Fruit fly (Drosophila melanogaster) whole organism, embryonic: ENCODE measurements around the gene CG6126.

Experiments used
- Antp ChIP-seq: fragments of 200-800 bp; sonication (Bioruptor generic); optimal IDR thresholded peaks from 3 replicates; lab custom pipeline; 2016; ENCODE audit warnings: missing biosample characterization, missing genetic modification characterization
- Bdp1 ChIP-seq: fragments of 200-800 bp; sonication (Bioruptor generic); optimal IDR thresholded peaks from 3 replicates; lab custom pipeline; 2016; ENCODE audit warnings: missing biosample characterization, missing genetic modification characterization
- C15 ChIP-seq: fragments of 200-800 bp; sonication (Bioruptor generic); IDR thresholded peaks from 3 replicates; pipeline ENCODE4 v1.3.6; 2022; ENCODE audit warnings: missing biosample characterization, missing genetic modification characterization
- CG10267 ChIP-seq: fragments of 200-800 bp; sonication (Bioruptor generic); optimal IDR thresholded peaks from 2 replicates; lab custom pipeline; 2018; ENCODE audit warnings: missing biosample characterization, mild to moderate bottlenecking, missing genetic modification characterization, moderate library complexity
- CG11085 ChIP-seq: fragments of 200-800 bp; sonication (Bioruptor generic); IDR thresholded peaks from 2 replicates; pipeline ENCODE4 v1.3.6; 2022; ENCODE audit warnings: missing biosample characterization, missing genetic modification characterization
- CG11560 ChIP-seq: fragments of 200-800 bp; sonication (Bioruptor generic); IDR thresholded peaks from 3 replicates; pipeline ENCODE4 v1.3.6; 2022; ENCODE audit warnings: missing biosample characterization, missing genetic modification characterization
- CG12299 ChIP-seq: fragments of 200-800 bp; sonication (Bioruptor generic); optimal IDR thresholded peaks from 2 replicates; lab custom pipeline; 2018; ENCODE audit warnings: missing biosample characterization, mild to moderate bottlenecking, missing genetic modification characterization
- CG13624 ChIP-seq: fragments of 200-800 bp; sonication (Bioruptor generic); optimal IDR thresholded peaks from 2 replicates; lab custom pipeline; 2016; ENCODE audit warnings: missing biosample characterization, missing genetic modification characterization
- CG15269 ChIP-seq: fragments of 200-800 bp; sonication (Bioruptor generic); optimal IDR thresholded peaks from 2 replicates; lab custom pipeline; 2018; ENCODE audit warnings: missing biosample characterization, mild to moderate bottlenecking, missing genetic modification characterization, moderate library complexity
- CG1529 ChIP-seq: fragments of 200-800 bp; sonication (Bioruptor generic); optimal IDR thresholded peaks from 3 replicates; lab custom pipeline; 2018; ENCODE audit warnings: missing biosample characterization, missing genetic modification characterization
- CG17186 ChIP-seq: fragments of 200-800 bp; sonication (Bioruptor generic); optimal IDR thresholded peaks from 3 replicates; lab custom pipeline; 2017; ENCODE audit warnings: missing biosample characterization, missing genetic modification reagents, missing genetic modification characterization
- CG17802 ChIP-seq: fragments of 200-800 bp; sonication (Bioruptor generic); optimal IDR thresholded peaks from 2 replicates; lab custom pipeline; 2018; ENCODE audit warnings: missing biosample characterization, mild to moderate bottlenecking, missing genetic modification characterization, moderate library complexity
- CG1792 ChIP-seq: fragments of 200-800 bp; sonication (Bioruptor generic); optimal IDR thresholded peaks from 2 replicates; lab custom pipeline; 2016; ENCODE audit warnings: missing biosample characterization, missing genetic modification characterization
- CG2120 ChIP-seq: fragments of 200-800 bp; sonication (Bioruptor generic); optimal IDR thresholded peaks from 3 replicates; lab custom pipeline; 2016; ENCODE audit warnings: missing biosample characterization, missing genetic modification characterization
- CG30020 ChIP-seq: fragments of 200-800 bp; optimal IDR thresholded peaks from 2 replicates; lab custom pipeline; 2019; ENCODE audit warnings: missing biosample characterization, mild to moderate bottlenecking, missing genetic modification characterization, moderate library complexity
- CG3163 ChIP-seq: fragments of 200-800 bp; sonication (Bioruptor generic); optimal IDR thresholded peaks from 3 replicates; lab custom pipeline; 2016; ENCODE audit warnings: missing biosample characterization, missing genetic modification characterization
- CG4707 ChIP-seq: fragments of 200-800 bp; sonication (Bioruptor generic); optimal IDR thresholded peaks from 2 replicates; lab custom pipeline; 2018; ENCODE audit warnings: missing biosample characterization, mild to moderate bottlenecking, missing genetic modification characterization, moderate library complexity
- CG5245 ChIP-seq: fragments of 200-800 bp; sonication (Bioruptor generic); optimal IDR thresholded peaks from 3 replicates; lab custom pipeline; 2016; ENCODE audit warnings: missing biosample characterization, missing genetic modification characterization
- CG7357 ChIP-seq: fragments of 200-800 bp; sonication (Bioruptor generic); IDR thresholded peaks from 3 replicates; pipeline ENCODE4 v1.3.6; 2022; ENCODE audit warnings: missing biosample characterization, missing genetic modification characterization
- CHES-1-like ChIP-seq: fragments of 200-800 bp; sonication (Bioruptor generic); optimal IDR thresholded peaks from 2 replicates; lab custom pipeline; 2016; ENCODE audit warnings: missing biosample characterization, missing genetic modification characterization
- Chrac-16 ChIP-seq: fragments of 200-800 bp; sonication (Bioruptor generic); optimal IDR thresholded peaks from 3 replicates; lab custom pipeline; 2016; ENCODE audit warnings: missing biosample characterization, missing genetic modification characterization
- E2f1 ChIP-seq: fragments of 200-800 bp; sonication (Bioruptor generic); IDR thresholded peaks from 2 replicates; pipeline ENCODE4 v1.3.6; 2022; ENCODE audit warnings: missing biosample characterization, missing genetic modification characterization
- Elba2 ChIP-seq: fragments of 200-800 bp; sonication (Bioruptor generic); optimal IDR thresholded peaks from 3 replicates; lab custom pipeline; 2016; ENCODE audit warnings: missing biosample characterization, missing genetic modification characterization
- HLH54F ChIP-seq: fragments of 200-800 bp; sonication (Bioruptor generic); optimal IDR thresholded peaks from 3 replicates; lab custom pipeline; 2016; ENCODE audit warnings: missing biosample characterization, missing genetic modification characterization
- HmgD ChIP-seq: fragments of 200-800 bp; sonication (Bioruptor generic); optimal IDR thresholded peaks from 3 replicates; lab custom pipeline; 2016; ENCODE audit warnings: missing biosample characterization, missing genetic modification characterization
- Hr78 ChIP-seq, 2 experiments: fragments of 200-800 bp in 1 of 2; fragments of >200 bp in 1 of 2; sonication (Bioruptor generic) in 1 of 2; optimal IDR thresholded peaks; 2 replicates each; lab custom pipeline; 2017 to 2019; ENCODE audit warnings: missing biosample characterization in 2 of 2, missing genetic modification characterization in 2 of 2, mild to moderate bottlenecking in 1 of 2, moderate library complexity in 1 of 2
- Lpt ChIP-seq: fragments of >200 bp; optimal IDR thresholded peaks from 2 replicates; lab custom pipeline; 2018; ENCODE audit warnings: missing biosample characterization, missing genetic modification characterization
- Myb ChIP-seq: fragments of 200-800 bp; sonication (Bioruptor generic); optimal IDR thresholded peaks from 2 replicates; lab custom pipeline; 2016; ENCODE audit warnings: missing biosample characterization, missing genetic modification characterization
- Rx ChIP-seq: fragments of 200-800 bp; sonication (Bioruptor generic); IDR thresholded peaks from 2 replicates; pipeline ENCODE4 v1.3.6; 2022; ENCODE audit warnings: missing biosample characterization, missing genetic modification characterization
- Sin3A ChIP-seq: fragments of >200 bp; optimal IDR thresholded peaks from 2 replicates; lab custom pipeline; 2018
- TFAM ChIP-seq: fragments of 200-800 bp; sonication (Bioruptor generic); optimal IDR thresholded peaks from 2 replicates; lab custom pipeline; 2017; ENCODE audit warnings: missing biosample characterization, missing genetic modification characterization, inconsistent platforms
- ara ChIP-seq: fragments of 200-800 bp; sonication (Bioruptor generic); IDR thresholded peaks from 2 replicates; pipeline ENCODE4 v1.3.6; 2022; ENCODE audit warnings: missing biosample characterization, missing genetic modification characterization
- bcd ChIP-seq: fragments of 200-800 bp; sonication (Bioruptor generic); optimal IDR thresholded peaks from 2 replicates; lab custom pipeline; 2017; ENCODE audit warnings: missing biosample characterization, mild to moderate bottlenecking, missing genetic modification characterization
- ci ChIP-seq: fragments of 200-800 bp; sonication (Bioruptor generic); IDR thresholded peaks from 3 replicates; pipeline ENCODE4 v1.3.6; 2022; ENCODE audit warnings: missing biosample characterization, missing genetic modification characterization
- corto ChIP-seq: fragments of 200-800 bp; sonication (Bioruptor generic); optimal IDR thresholded peaks from 2 replicates; lab custom pipeline; 2016; ENCODE audit warnings: missing biosample characterization, mild to moderate bottlenecking, missing genetic modification characterization, moderate library complexity
- ems ChIP-seq: fragments of 200-800 bp; sonication (Bioruptor generic); optimal IDR thresholded peaks from 3 replicates; lab custom pipeline; 2016; ENCODE audit warnings: missing biosample characterization, missing genetic modification characterization
- en ChIP-seq: fragments of 200-800 bp; sonication (Bioruptor generic); optimal IDR thresholded peaks from 2 replicates; lab custom pipeline; 2016; ENCODE audit warnings: missing biosample characterization, missing genetic modification characterization
- grau ChIP-seq: fragments of 200-800 bp; optimal IDR thresholded peaks from 3 replicates; lab custom pipeline; 2019; ENCODE audit warnings: missing biosample characterization, mild to moderate bottlenecking, missing genetic modification characterization, moderate library complexity
- jumu ChIP-seq: fragments of 200-800 bp; sonication (Bioruptor generic); optimal IDR thresholded peaks from 3 replicates; lab custom pipeline; 2016; ENCODE audit warnings: missing biosample characterization, missing genetic modification characterization
- luna ChIP-seq: fragments of 200-800 bp; sonication (Bioruptor generic); optimal IDR thresholded peaks from 2 replicates; lab custom pipeline; 2016; ENCODE audit warnings: missing biosample characterization, missing genetic modification characterization
- nmo ChIP-seq: fragments of 200-800 bp; sonication (Bioruptor generic); optimal IDR thresholded peaks from 2 replicates; lab custom pipeline; 2018; ENCODE audit warnings: missing biosample characterization, mild to moderate bottlenecking, missing genetic modification characterization, moderate library complexity
- nom ChIP-seq: fragments of 200-800 bp; sonication (Bioruptor generic); optimal IDR thresholded peaks from 2 replicates; lab custom pipeline; 2017; ENCODE audit warnings: missing biosample characterization, missing genetic modification characterization, mild to moderate bottlenecking, moderate library complexity, missing genetic modification reagents
- p53 ChIP-seq: fragments of 200-800 bp; sonication (Bioruptor generic); optimal IDR thresholded peaks from 2 replicates; lab custom pipeline; 2016; ENCODE audit warnings: missing biosample characterization, missing genetic modification characterization
- pzg ChIP-seq: fragments of 200-800 bp; sonication (Bioruptor generic); optimal IDR thresholded peaks from 3 replicates; lab custom pipeline; 2018; ENCODE audit warnings: missing biosample characterization, mild to moderate bottlenecking, missing genetic modification characterization, moderate library complexity
- salm ChIP-seq: fragments of 200-800 bp; sonication (Bioruptor generic); optimal IDR thresholded peaks from 2 replicates; lab custom pipeline; 2018; ENCODE audit warnings: missing biosample characterization, mild to moderate bottlenecking, missing genetic modification characterization
- scrt ChIP-seq: fragments of 200-800 bp; sonication (Bioruptor generic); optimal IDR thresholded peaks from 2 replicates; lab custom pipeline; 2018; ENCODE audit warnings: missing biosample characterization, mild to moderate bottlenecking, missing genetic modification characterization, moderate library complexity
- sens ChIP-seq: fragments of 200-800 bp; sonication (Bioruptor generic); peaks from one replicate; lab custom pipeline; 2016; ENCODE audit warnings: missing biosample characterization, missing genetic modification characterization
- sima ChIP-seq: fragments of 200-800 bp; sonication (Bioruptor generic); optimal IDR thresholded peaks from 2 replicates; lab custom pipeline; 2016; ENCODE audit warnings: missing biosample characterization, missing genetic modification characterization
- tgo ChIP-seq: fragments of 200-800 bp; sonication (Bioruptor generic); IDR thresholded peaks from 3 replicates; pipeline ENCODE4 v1.3.6; 2022; ENCODE audit warnings: missing biosample characterization, missing genetic modification characterization
- twi ChIP-seq: fragments of 200-800 bp; optimal IDR thresholded peaks from 2 replicates; lab custom pipeline; 2019; ENCODE audit warnings: missing biosample characterization, mild to moderate bottlenecking, missing genetic modification characterization, moderate library complexity

CG6126 gene

DNA sequence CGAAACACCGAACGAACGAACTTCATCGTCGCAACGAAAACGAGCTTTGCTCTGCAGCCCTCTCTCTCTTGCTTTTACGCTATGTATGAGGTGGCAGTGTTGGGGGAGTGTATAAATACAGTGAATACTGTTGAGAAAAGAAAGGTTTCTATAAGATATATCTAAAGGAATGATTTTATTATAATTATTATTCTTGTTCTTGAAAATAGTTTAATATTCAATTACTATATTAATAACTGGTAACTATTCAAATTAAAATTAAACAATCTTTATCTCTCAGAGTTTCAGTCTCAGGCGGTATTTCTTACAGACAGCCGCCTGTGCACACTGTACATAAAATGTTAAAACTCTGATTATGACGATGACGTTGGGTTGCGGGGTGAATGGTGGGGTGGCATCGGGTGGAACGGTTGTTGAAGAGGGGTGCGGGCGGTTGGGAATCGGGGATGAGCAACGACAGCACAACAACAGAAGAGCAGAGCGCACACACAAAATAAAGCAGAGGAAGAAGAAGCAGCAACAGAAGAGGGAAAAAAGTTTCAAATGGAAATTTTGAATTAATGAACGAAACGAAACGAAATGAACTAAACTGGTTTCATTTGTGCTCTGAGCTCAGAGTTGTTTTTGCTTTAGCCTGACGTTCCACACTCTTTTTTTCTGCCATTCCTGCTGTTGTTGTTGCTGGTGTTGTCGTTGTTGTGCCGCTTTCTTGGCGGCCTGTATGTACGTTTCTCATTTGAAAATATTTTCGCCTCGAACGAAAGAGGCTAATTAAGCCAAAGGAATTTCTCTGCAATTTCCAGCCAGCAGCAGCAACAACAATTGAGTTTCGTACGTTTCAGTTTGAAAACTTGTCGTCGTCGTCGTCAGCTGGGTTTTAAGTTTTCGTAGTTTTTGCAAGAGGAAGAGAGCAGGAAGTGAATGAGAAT, 34.1 kb upstream of the CG6126 start (continued):
- peak; percentile 89 for TF ChIP-seq CG30020 (tag; lab: Kevin White, UChicago)
- TF ChIP-seq Bdp1, result peak; percentile 70
- no peak for TF ChIP-seq CG11560 (tag; lab: Robert Waterston, UW)
- peak; percentile 10 for TF ChIP-seq luna
- peak; percentile 78 for TF ChIP-seq jumu (GFP tag; lab: Kevin White, UChicago)
- no peak for TF ChIP-seq E2f1 (GFP tag; lab: Robert Waterston, UW)
- TF ChIP-seq CG11085 (GFP tag; lab: Robert Waterston, UW), result no peak
- peak; percentile 24 for TF ChIP-seq Elba2 (GFP tag; lab: Kevin White, UChicago)
- peak; percentile 99 for TF ChIP-seq nmo (GFP tag; lab: Kevin White, UChicago)
- TF ChIP-seq CG1529, result peak; percentile 96
- peak; percentile 100 for TF ChIP-seq grau (tag; lab: Kevin White, UChicago)
- TF ChIP-seq CG13624, result peak; percentile 74
- no peak for TF ChIP-seq Lpt
- TF ChIP-seq CHES-1-like (GFP tag; lab: Kevin White, UChicago), result peak; percentile 82
- peak; percentile 90 for TF ChIP-seq CG4707 (GFP tag; lab: Kevin White, UChicago)
- TF ChIP-seq salm (tag; lab: Kevin White, UChicago), result peak; percentile 96
- TF ChIP-seq CG12299, result peak; percentile 98
- peak; percentile 94 for TF ChIP-seq nom (GFP tag; lab: Kevin White, UChicago)
- TF ChIP-seq CG3163, result peak; percentile 80
- TF ChIP-seq scrt (GFP tag; lab: Kevin White, UChicago), result peak; percentile 96
- peak; percentile 66 for TF ChIP-seq CG17186 (GFP tag; lab: Kevin White, UChicago)
- TF ChIP-seq Hr78 (GFP tag; optimal IDR thresholded peaks at IDR 0.05; lab: Kevin White, UChicago), result peak in 1 of 2 experiments; percentile 92
- peak; percentile 96 for TF ChIP-seq corto (GFP tag; lab: Kevin White, UChicago)
- TF ChIP-seq Myb (GFP tag; lab: Kevin White, UChicago), result peak; percentile 50
- no peak for TF ChIP-seq tgo (GFP tag; lab: Robert Waterston, UW)
- no peak for TF ChIP-seq Rx
- no peak for TF ChIP-seq Sin3A
- TF ChIP-seq HLH54F (GFP tag; lab: Kevin White, UChicago), result peak; percentile 74
- TF ChIP-seq CG2120, result peak; percentile 94
- TF ChIP-seq en (GFP tag; lab: Kevin White, UChicago), result peak; percentile 38
- peak; percentile 80 for TF ChIP-seq ems (GFP tag; lab: Kevin White, UChicago)
- TF ChIP-seq p53 (GFP tag; lab: Kevin White, UChicago), result peak; percentile 65
- peak; percentile 93 for TF ChIP-seq CG7357
- TF ChIP-seq TFAM (GFP tag; lab: Kevin White, UChicago), result peak; percentile 77
- TF ChIP-seq Chrac-16 (GFP tag; lab: Kevin White, UChicago), result peak; percentile 97
- TF ChIP-seq bcd (GFP tag; lab: Kevin White, UChicago), result peak; percentile 97
- TF ChIP-seq C15 (GFP tag; lab: Robert Waterston, UW), result no peak
- TF ChIP-seq CG5245 (GFP tag; lab: Kevin White, UChicago), result peak; percentile 95
- peak; percentile 96 for TF ChIP-seq sens (GFP tag; lab: Kevin White, UChicago)
- peak; percentile 31 for TF ChIP-seq HmgD (GFP tag; lab: Kevin White, UChicago)
- TF ChIP-seq CG17802 (tag; lab: Kevin White, UChicago), result peak; percentile 87
- peak; percentile 14 for TF ChIP-seq pzg
- peak; percentile 99 for TF ChIP-seq CG15269 (tag; lab: Kevin White, UChicago)
- peak; percentile 96 for TF ChIP-seq CG10267 (tag; lab: Kevin White, UChicago)
- TF ChIP-seq CG1792 (GFP tag; lab: Kevin White, UChicago), result peak; percentile 51
- no peak for TF ChIP-seq ci (GFP tag; lab: Robert Waterston, UW)
- TF ChIP-seq ara, result no peak
- TF ChIP-seq Antp (GFP tag; lab: Kevin White, UChicago), result peak; percentile 80
- peak; percentile 35 for TF ChIP-seq sima (GFP tag; lab: Kevin White, UChicago)
- peak; percentile 94 for TF ChIP-seq twi
